Fruit fly (Drosophila melanogaster) whole organism, embryonic: ENCODE data around the gene CG11550.

Experiments
- Asciz ChIP-seq: fragments of 200-800 bp; sonication (Bioruptor generic); optimal IDR thresholded peaks from 2 replicates; lab custom pipeline; 2017; ENCODE audit warnings: missing biosample characterization, mild to moderate bottlenecking, missing genetic modification characterization, missing genetic modification reagents
- Atf3 ChIP-seq: fragments of 200-800 bp; sonication (Bioruptor generic); optimal IDR thresholded peaks from 3 replicates; lab custom pipeline; 2016; ENCODE audit warnings: missing biosample characterization, missing genetic modification characterization
- Bgb ChIP-seq: fragments of 200-800 bp; sonication (Bioruptor generic); IDR thresholded peaks from 2 replicates; pipeline ENCODE4 v1.3.6; 2022; ENCODE audit warnings: missing biosample characterization, missing genetic modification characterization; ENCODE audit not compliant: partially characterized antibody
- Blimp-1 ChIP-seq: fragments of 200-800 bp; sonication (Bioruptor generic); optimal IDR thresholded peaks from 3 replicates; lab custom pipeline; 2018; ENCODE audit warnings: missing biosample characterization, missing genetic modification characterization, mild to moderate bottlenecking, moderate library complexity, missing genetic modification reagents
- CG10274 ChIP-seq: fragments of 200-800 bp; sonication (Bioruptor generic); optimal IDR thresholded peaks from 3 replicates; lab custom pipeline; 2017; ENCODE audit warnings: missing biosample characterization, mild to moderate bottlenecking, missing genetic modification characterization
- CG10959 ChIP-seq: fragments of 200-800 bp; sonication (Bioruptor generic); IDR thresholded peaks from 2 replicates; pipeline ENCODE4 v1.3.6; 2022; ENCODE audit warnings: missing biosample characterization, missing genetic modification characterization
- CG11504 ChIP-seq: fragments of 200-800 bp; sonication (Bioruptor generic); optimal IDR thresholded peaks from 3 replicates; lab custom pipeline; 2019; ENCODE audit warnings: missing biosample characterization, mild to moderate bottlenecking, missing genetic modification characterization, moderate library complexity
- CG12236 ChIP-seq: fragments of 200-800 bp; sonication (Bioruptor generic); optimal IDR thresholded peaks from 2 replicates; lab custom pipeline; 2016; ENCODE audit warnings: missing biosample characterization, missing genetic modification characterization
- CG12391 ChIP-seq: fragments of 200-800 bp; sonication (Bioruptor generic); optimal IDR thresholded peaks from 3 replicates; lab custom pipeline; 2018; ENCODE audit warnings: missing biosample characterization, mild to moderate bottlenecking, missing genetic modification characterization, moderate library complexity
- CG14667 ChIP-seq: fragments of 200-800 bp; sonication (Bioruptor generic); IDR thresholded peaks from 2 replicates; pipeline ENCODE4 v1.3.6; 2022; ENCODE audit warnings: missing biosample characterization, missing genetic modification characterization
- CG14710 ChIP-seq: fragments of 200-800 bp; sonication (Bioruptor generic); optimal IDR thresholded peaks from 3 replicates; lab custom pipeline; 2019; ENCODE audit warnings: missing biosample characterization, mild to moderate bottlenecking, missing genetic modification characterization, moderate library complexity
- CG1602 ChIP-seq: fragments of 200-800 bp; sonication (Bioruptor generic); optimal IDR thresholded peaks from 3 replicates; lab custom pipeline; 2016; ENCODE audit warnings: missing biosample characterization, missing genetic modification characterization
- CG1603 ChIP-seq: fragments of 200-800 bp; sonication (Bioruptor generic); optimal IDR thresholded peaks from 2 replicates; lab custom pipeline; 2019; ENCODE audit warnings: missing biosample characterization, mild to moderate bottlenecking, missing genetic modification characterization, moderate library complexity
- CG18599 ChIP-seq: fragments of 200-800 bp; sonication (Bioruptor generic); optimal IDR thresholded peaks from 3 replicates; lab custom pipeline; 2017; ENCODE audit warnings: missing biosample characterization, missing genetic modification characterization, mild to moderate bottlenecking, moderate library complexity, missing genetic modification reagents
- CG30020 ChIP-seq: fragments of 200-800 bp; optimal IDR thresholded peaks from 2 replicates; lab custom pipeline; 2019; ENCODE audit warnings: missing biosample characterization, mild to moderate bottlenecking, missing genetic modification characterization, moderate library complexity
- CG32772 ChIP-seq: fragments of 200-800 bp; sonication (Bioruptor generic); IDR thresholded peaks from 2 replicates; pipeline ENCODE4 v1.3.6; 2022; ENCODE audit warnings: missing biosample characterization, missing genetic modification characterization
- CG3407 ChIP-seq: fragments of 200-800 bp; sonication (Bioruptor generic); optimal IDR thresholded peaks from 2 replicates; lab custom pipeline; 2018; ENCODE audit warnings: missing biosample characterization, mild to moderate bottlenecking, missing genetic modification characterization
- CG4617 ChIP-seq: fragments of 200-800 bp; sonication (Bioruptor generic); optimal IDR thresholded peaks from 3 replicates; lab custom pipeline; 2016; ENCODE audit warnings: missing biosample characterization, missing genetic modification characterization, borderline replicate concordance
- CG4820 ChIP-seq: fragments of 200-800 bp; sonication (Bioruptor generic); optimal IDR thresholded peaks from 3 replicates; lab custom pipeline; 2016; ENCODE audit warnings: missing biosample characterization, missing genetic modification characterization
- CG7745 ChIP-seq: fragments of 200-800 bp; sonication (Bioruptor generic); optimal IDR thresholded peaks from 2 replicates; lab custom pipeline; 2018; ENCODE audit warnings: missing biosample characterization, mild to moderate bottlenecking, missing genetic modification characterization, moderate library complexity
- CG8924 ChIP-seq: fragments of 200-800 bp; optimal IDR thresholded peaks from 3 replicates; lab custom pipeline; 2019; ENCODE audit warnings: missing biosample characterization, mild to moderate bottlenecking, missing genetic modification characterization, moderate library complexity
- CG9437 ChIP-seq: fragments of 200-800 bp; sonication (Bioruptor generic); optimal IDR thresholded peaks from 2 replicates; lab custom pipeline; 2018; ENCODE audit warnings: missing biosample characterization, mild to moderate bottlenecking, missing genetic modification characterization
- CG9609 ChIP-seq: fragments of 200-800 bp; sonication (Bioruptor generic); optimal IDR thresholded peaks from 3 replicates; lab custom pipeline; 2016; ENCODE audit warnings: missing biosample characterization, missing genetic modification characterization
- Deaf1 ChIP-seq: fragments of 200-800 bp; optimal IDR thresholded peaks from 3 replicates; lab custom pipeline; 2019; ENCODE audit warnings: missing biosample characterization, mild to moderate bottlenecking, missing genetic modification characterization, moderate library complexity
- Dref ChIP-seq: fragments of 200-800 bp; sonication (Bioruptor generic); IDR thresholded peaks from 2 replicates; pipeline ENCODE4 v1.3.6; 2022; ENCODE audit warnings: missing biosample characterization, missing genetic modification characterization
- E2f1 ChIP-seq: fragments of 200-800 bp; sonication (Bioruptor generic); IDR thresholded peaks from 2 replicates; pipeline ENCODE4 v1.3.6; 2022; ENCODE audit warnings: missing biosample characterization, missing genetic modification characterization
- HLH54F ChIP-seq: fragments of 200-800 bp; sonication (Bioruptor generic); optimal IDR thresholded peaks from 3 replicates; lab custom pipeline; 2016; ENCODE audit warnings: missing biosample characterization, missing genetic modification characterization
- Hr3 ChIP-seq: fragments of 200-800 bp; sonication (Bioruptor generic); optimal IDR thresholded peaks from 3 replicates; lab custom pipeline; 2016; ENCODE audit warnings: missing biosample characterization, missing genetic modification characterization
- MBD-R2 ChIP-seq: fragments of 200-800 bp; sonication (Bioruptor generic); IDR thresholded peaks from 2 replicates; pipeline ENCODE4 v1.3.6; 2022; ENCODE audit warnings: missing biosample characterization, missing genetic modification characterization
- MTF-1 ChIP-seq: fragments of 200-800 bp; sonication (Bioruptor generic); optimal IDR thresholded peaks from 2 replicates; lab custom pipeline; 2018; ENCODE audit warnings: missing biosample characterization, mild to moderate bottlenecking, missing genetic modification characterization, borderline replicate concordance
- Pdp1 ChIP-seq, 2 experiments: fragments of 200-800 bp; sonication (Bioruptor generic); optimal IDR thresholded peaks; 3 replicates each; lab custom pipeline; 2016; ENCODE audit warnings: missing biosample characterization in 2 of 2, missing genetic modification characterization in 2 of 2, mild to moderate bottlenecking in 1 of 2, moderate library complexity in 1 of 2
- Ptx1 ChIP-seq: fragments of 200-800 bp; sonication (Bioruptor generic); IDR thresholded peaks from 2 replicates; pipeline ENCODE4 v1.3.6; 2022; ENCODE audit warnings: missing biosample characterization, missing genetic modification characterization
- Rfx ChIP-seq: fragments of 200-800 bp; sonication (Bioruptor generic); IDR thresholded peaks from 2 replicates; pipeline ENCODE4 v1.3.6; 2022; ENCODE audit warnings: missing biosample characterization, missing genetic modification characterization
- Spps ChIP-seq: fragments of 200-800 bp; sonication (Bioruptor generic); optimal IDR thresholded peaks from 2 replicates; lab custom pipeline; 2018; ENCODE audit warnings: missing biosample characterization, mild to moderate bottlenecking, missing genetic modification characterization
- Ssrp ChIP-seq: fragments of 200-800 bp; sonication (Bioruptor generic); optimal IDR thresholded peaks from 2 replicates; lab custom pipeline; 2018; ENCODE audit warnings: missing biosample characterization, mild to moderate bottlenecking, missing genetic modification characterization, moderate library complexity
- Xrp1 ChIP-seq: fragments of 200-800 bp; sonication (Bioruptor generic); IDR thresholded peaks from 2 replicates; pipeline ENCODE4 v1.3.6; 2022; ENCODE audit warnings: missing biosample characterization, missing genetic modification characterization
- az2 ChIP-seq: fragments of 200-800 bp; sonication (Bioruptor generic); optimal IDR thresholded peaks from 3 replicates; lab custom pipeline; 2016; ENCODE audit warnings: missing biosample characterization, missing genetic modification characterization
- ci ChIP-seq: fragments of 200-800 bp; sonication (Bioruptor generic); IDR thresholded peaks from 3 replicates; pipeline ENCODE4 v1.3.6; 2022; ENCODE audit warnings: missing biosample characterization, missing genetic modification characterization
- croc ChIP-seq: fragments of 200-800 bp; sonication (Bioruptor generic); conservative IDR thresholded peaks from 3 replicates; pipeline ENCODE4 v1.3.6; 2022; ENCODE audit warnings: missing biosample characterization, missing genetic modification characterization
- dysf ChIP-seq: fragments of 200-800 bp; sonication (Bioruptor generic); IDR thresholded peaks from 3 replicates; pipeline ENCODE4 v1.3.6; 2022; ENCODE audit warnings: missing biosample characterization, missing genetic modification characterization
- ems ChIP-seq: fragments of 200-800 bp; sonication (Bioruptor generic); optimal IDR thresholded peaks from 3 replicates; lab custom pipeline; 2016; ENCODE audit warnings: missing biosample characterization, missing genetic modification characterization
- hbn ChIP-seq: fragments of 200-800 bp; sonication (Bioruptor generic); IDR thresholded peaks from 2 replicates; pipeline ENCODE4 v1.3.6; 2022; ENCODE audit warnings: missing biosample characterization, missing genetic modification characterization; ENCODE audit not compliant: partially characterized antibody
- klu ChIP-seq: fragments of 200-800 bp; sonication (Bioruptor generic); IDR thresholded peaks from 2 replicates; pipeline ENCODE4 v1.3.6; 2022; ENCODE audit warnings: missing biosample characterization, missing genetic modification characterization
- salm ChIP-seq: fragments of 200-800 bp; sonication (Bioruptor generic); optimal IDR thresholded peaks from 2 replicates; lab custom pipeline; 2018; ENCODE audit warnings: missing biosample characterization, mild to moderate bottlenecking, missing genetic modification characterization
- sc ChIP-seq, 3 experiments: fragments of >200 bp in 2 of 3; fragments of 200-800 bp in 1 of 3; sonication (Bioruptor generic) in 1 of 3; optimal IDR thresholded peaks; 2 replicates in 2 of 3; 3 replicates in 1 of 3; lab custom pipeline; 2017; ENCODE audit warnings: mild to moderate bottlenecking in 1 of 3, missing biosample characterization in 1 of 3, missing genetic modification characterization in 1 of 3, missing genetic modification reagents in 1 of 3
- sisA ChIP-seq: fragments of 200-800 bp; sonication (Bioruptor generic); IDR thresholded peaks from 2 replicates; pipeline ENCODE4 v1.3.6; 2022; ENCODE audit warnings: missing biosample characterization, missing genetic modification characterization
- slp2 ChIP-seq: fragments of 200-800 bp; sonication (Bioruptor generic); optimal IDR thresholded peaks from 2 replicates; lab custom pipeline; 2016; ENCODE audit warnings: missing biosample characterization, missing genetic modification characterization
- sr ChIP-seq: fragments of 200-800 bp; sonication (Bioruptor generic); IDR thresholded peaks from 3 replicates; pipeline ENCODE4 v1.3.6; 2022; ENCODE audit warnings: missing biosample characterization, missing genetic modification characterization
- vvl ChIP-seq: fragments of 200-800 bp; sonication (Bioruptor generic); IDR thresholded peaks from 2 replicates; pipeline ENCODE4 v1.3.6; 2022; ENCODE audit warnings: missing biosample characterization, missing genetic modification characterization
- wor ChIP-seq: fragments of 200-800 bp; sonication (Bioruptor generic); IDR thresholded peaks from 2 replicates; pipeline ENCODE4 v1.3.6; 2022; ENCODE audit warnings: missing biosample characterization, missing genetic modification characterization

CG11550 gene

dm6 chr3R:31687782-31688181 is 8.1 kb upstream of the CG11550 start (continued):
- TF ChIP-seq wor (GFP tag; lab: Robert Waterston, UW) (peak; percentile 56; the same call in 1 of the 2 replicates), E2f1 (no peak), Asciz (no peak), Atf3 (GFP tag; lab: Kevin White, UChicago) (no peak), dysf (peak; percentile 32; the same call in 1 of the 3 replicates), croc (GFP tag; lab: Robert Waterston, UW) (peak; percentile 14; the same call in 1 of the 3 replicates), sc (optimal IDR thresholded peaks at IDR 0.05; lab: Kevin White, UChicago) (no peak), sc (GFP tag; optimal IDR thresholded peaks at IDR 0.05; lab: Kevin White, UChicago) (peak; percentile 41), Dref (GFP tag; lab: Robert Waterston, UW) (no peak), CG14667 (no peak), Bgb (GFP tag; lab: Robert Waterston, UW) (no peak), CG3407 (peak; percentile 51), Pdp1 (GFP tag; optimal IDR thresholded peaks at IDR 0.05; lab: Kevin White, UChicago) (peak in 1 of 2 experiments; percentile 31), CG8924 (tag; lab: Kevin White, UChicago) (peak; percentile 4), Blimp-1 (GFP tag; lab: Kevin White, UChicago) (peak; percentile 18), ems (GFP tag; lab: Kevin White, UChicago) (peak; percentile 12), CG14710 (tag; lab: Kevin White, UChicago) (peak; percentile 7), hbn (GFP tag; lab: Robert Waterston, UW) (no peak), CG12391 (tag; lab: Kevin White, UChicago) (peak; percentile 49), CG4617 (GFP tag; lab: Kevin White, UChicago) (no peak), MBD-R2 (GFP tag; lab: Robert Waterston, UW) (no peak), MTF-1 (GFP tag; lab: Kevin White, UChicago) (no peak), vvl (peak; percentile 69), sisA (GFP tag; lab: Robert Waterston, UW) (peak; percentile 58), CG10274 (GFP tag; lab: Kevin White, UChicago) (no peak), Ssrp (peak; percentile 57), CG1602 (GFP tag; lab: Kevin White, UChicago) (no peak), CG9437 (GFP tag; lab: Kevin White, UChicago) (no peak), CG9609 (peak; percentile 15), sr (no peak), CG18599 (GFP tag; lab: Kevin White, UChicago) (no peak), Rfx (GFP tag; lab: Robert Waterston, UW) (0 out of 2 replicates have a peak, but pooled peaks have one; percentile 6), ci (peak; percentile 79; the same call in 2 of the 3 replicates), Spps (tag; lab: Kevin White, UChicago) (peak; percentile 16), klu (GFP tag; lab: Robert Waterston, UW) (no peak), CG7745 (tag; lab: Kevin White, UChicago) (no peak), CG1603 (tag; lab: Kevin White, UChicago) (peak; percentile 65), CG32772 (GFP tag; lab: Robert Waterston, UW) (peak; percentile 62; the same call in 1 of the 2 replicates), HLH54F (GFP tag; lab: Kevin White, UChicago) (no peak), CG11504 (tag; lab: Kevin White, UChicago) (peak; percentile 23), Xrp1 (GFP tag; lab: Robert Waterston, UW) (peak; percentile 72), salm (tag; lab: Kevin White, UChicago) (no peak), CG30020 (tag; lab: Kevin White, UChicago) (no peak), CG12236 (GFP tag; lab: Kevin White, UChicago) (no peak), slp2 (GFP tag; lab: Kevin White, UChicago) (peak; percentile 23), az2 (GFP tag; lab: Kevin White, UChicago) (peak; percentile 60), Hr3 (GFP tag; lab: Kevin White, UChicago) (peak; percentile 29), CG10959 (GFP tag; lab: Robert Waterston, UW) (peak; percentile 26; the same call in 1 of the 2 replicates), CG4820 (GFP tag; lab: Kevin White, UChicago) (peak; percentile 28), Deaf1 (tag; lab: Kevin White, UChicago) (peak; percentile 7), Ptx1 (no peak; the same call in 1 of the 2 replicates)
